Worm (Caenorhabditis elegans) whole organism, young adult: ENCODE results near the gene str-134.

Experiments
- F23B12.7 ChIP-seq: sonication (generic microtip); optimal IDR thresholded peaks from 2 replicates; lab custom pipeline; 2017; ENCODE audit warnings: missing genetic modification characterization, mild to moderate bottlenecking, missing compliant biosample characterization, antibody characterized with exemption, moderate library complexity; ENCODE audit not compliant: insufficient read depth
- F37B4.10 ChIP-seq: fragments of 200-800 bp; sonication (Bioruptor generic); IDR thresholded peaks from 2 replicates; pipeline ENCODE4 v1.3.6; 2022; ENCODE audit warnings: missing genetic modification characterization, missing compliant biosample characterization
- F52B5.7 ChIP-seq: sonication (generic microtip); optimal IDR thresholded peaks from 2 replicates; lab custom pipeline; 2016; ENCODE audit warnings: mild to moderate bottlenecking, missing genetic modification characterization, missing compliant biosample characterization
- Y53G8AR.9 ChIP-seq: fragments of 200-800 bp; sonication (Bioruptor generic); conservative IDR thresholded peaks from 2 replicates; pipeline ENCODE4 v1.3.6; 2022; ENCODE audit warnings: missing genetic modification reagents, missing genetic modification characterization, missing compliant biosample characterization
- ZK185.1 ChIP-seq: sonication (generic microtip); optimal IDR thresholded peaks from 2 replicates; lab custom pipeline; 2016; ENCODE audit warnings: mild to moderate bottlenecking, missing genetic modification characterization, missing compliant biosample characterization; ENCODE audit not compliant: poor library complexity, severe bottlenecking
- ama-1 ChIP-seq, 3 experiments: fragments of 150-350 bp in 1 of 3; sonication (generic microtip) in 2 of 3; optimal IDR thresholded peaks; 2 replicates each; lab custom pipeline; 2014 to 2018; ENCODE audit warnings: missing biosample characterization in 2 of 3, missing genetic modification characterization in 2 of 3, missing genetic modification reagents in 2 of 3
- atf-7 ChIP-seq: sonication (generic microtip); optimal IDR thresholded peaks from 2 replicates; lab custom pipeline; 2017; ENCODE audit warnings: mild to moderate bottlenecking, missing genetic modification characterization, missing compliant biosample characterization
- attf-5 ChIP-seq: fragments of 200-800 bp; sonication (Bioruptor generic); optimal IDR thresholded peaks from 2 replicates; lab custom pipeline; 2018; ENCODE audit warnings: mild to moderate bottlenecking, missing genetic modification characterization, missing compliant biosample characterization
- ccch-3 ChIP-seq: fragments of 200-800 bp; sonication (Bioruptor generic); optimal IDR thresholded peaks from 2 replicates; lab custom pipeline; 2018; ENCODE audit warnings: mild to moderate bottlenecking, missing genetic modification characterization, missing compliant biosample characterization
- cebp-1 ChIP-seq, 2 experiments: fragments of 200-800 bp in 1 of 2; sonication (Bioruptor generic) in 1 of 2; sonication (generic microtip) in 1 of 2; IDR thresholded peaks in 1 of 2; optimal IDR thresholded peaks in 1 of 2; 2 replicates each; pipeline versions ENCODE4 v1.3.6 to Lab custom; 2017 to 2022; ENCODE audit warnings: missing compliant biosample characterization in 2 of 2, missing genetic modification characterization in 2 of 2, mild to moderate bottlenecking in 1 of 2, missing genetic modification reagents in 1 of 2, moderate library complexity in 1 of 2
- cebp-2 ChIP-seq: fragments of 200-800 bp; sonication (Bioruptor generic); IDR thresholded peaks from 2 replicates; pipeline ENCODE4 v1.3.6; 2022; ENCODE audit warnings: missing genetic modification characterization, missing compliant biosample characterization
- ceh-100 ChIP-seq: fragments of 200-800 bp; sonication (Bioruptor generic); IDR thresholded peaks from 2 replicates; pipeline ENCODE4 v1.3.6; 2022; ENCODE audit warnings: missing genetic modification reagents, missing genetic modification characterization, missing compliant biosample characterization
- ceh-27 ChIP-seq: fragments of 200-800 bp; sonication (Bioruptor generic); optimal IDR thresholded peaks from 2 replicates; lab custom pipeline; 2018; ENCODE audit warnings: mild to moderate bottlenecking, missing genetic modification characterization, moderate library complexity, missing compliant biosample characterization
- ceh-40 ChIP-seq: fragments of 200-800 bp; sonication (Bioruptor generic); IDR thresholded peaks from 2 replicates; pipeline ENCODE4 v1.3.6; 2022; ENCODE audit warnings: missing genetic modification characterization, missing compliant biosample characterization
- ceh-58 ChIP-seq: fragments of 200-800 bp; sonication (Bioruptor generic); IDR thresholded peaks from 2 replicates; pipeline ENCODE4 v1.3.6; 2022; ENCODE audit warnings: missing genetic modification characterization, missing compliant biosample characterization
- dpff-1 ChIP-seq: sonication (generic microtip); optimal IDR thresholded peaks from 2 replicates; lab custom pipeline; 2017; ENCODE audit warnings: mild to moderate bottlenecking, missing genetic modification characterization, missing compliant biosample characterization
- egl-44 ChIP-seq: fragments of 200-800 bp; sonication (Bioruptor generic); IDR thresholded peaks from 2 replicates; pipeline ENCODE4 v1.3.6; 2022; ENCODE audit warnings: missing genetic modification reagents, missing genetic modification characterization, missing compliant biosample characterization
- egrh-3 ChIP-seq: fragments of 200-800 bp; sonication (Bioruptor generic); IDR thresholded peaks from 2 replicates; pipeline ENCODE4 v1.3.6; 2022; ENCODE audit warnings: missing genetic modification reagents, missing genetic modification characterization, missing compliant biosample characterization
- gei-17 ChIP-seq: fragments of 200-800 bp; sonication (Bioruptor generic); optimal IDR thresholded peaks from 2 replicates; lab custom pipeline; 2018; ENCODE audit warnings: mild to moderate bottlenecking, missing genetic modification characterization, missing compliant biosample characterization
- him-1 ChIP-seq: sonication (generic microtip); optimal IDR thresholded peaks from 2 replicates; lab custom pipeline; 2016; ENCODE audit warnings: missing genotype, missing genetic modification reagents, missing genetic modification characterization, missing compliant biosample characterization
- hlh-26 ChIP-seq: fragments of 200-800 bp; sonication (Bioruptor generic); conservative IDR thresholded peaks from 2 replicates; pipeline ENCODE4 v1.3.6; 2022; ENCODE audit warnings: missing genetic modification reagents, missing genetic modification characterization, missing compliant biosample characterization
- let-607 ChIP-seq, 2 experiments: fragments of 200-800 bp in 1 of 2; sonication (Bioruptor generic) in 1 of 2; sonication (generic microtip) in 1 of 2; optimal IDR thresholded peaks; 2 replicates each; lab custom pipeline; 2016 to 2018; ENCODE audit warnings: mild to moderate bottlenecking in 2 of 2, missing compliant biosample characterization in 2 of 2, missing genetic modification characterization in 2 of 2, moderate library complexity in 2 of 2, missing genotype in 1 of 2
- lin-26 ChIP-seq: fragments of 200-800 bp; sonication (Bioruptor generic); IDR thresholded peaks from 2 replicates; pipeline ENCODE4 v1.3.6; 2022; ENCODE audit warnings: missing genetic modification reagents, missing genetic modification characterization, missing compliant biosample characterization
- lsy-27 ChIP-seq: sonication (generic microtip); optimal IDR thresholded peaks from 2 replicates; lab custom pipeline; 2017; ENCODE audit warnings: missing genetic modification characterization, mild to moderate bottlenecking, missing compliant biosample characterization, antibody characterized with exemption, missing genotype, borderline replicate concordance; ENCODE audit not compliant: insufficient read depth
- madf-10 ChIP-seq: sonication (generic microtip); optimal IDR thresholded peaks from 2 replicates; lab custom pipeline; 2016; ENCODE audit warnings: mild to moderate bottlenecking, missing genetic modification characterization, missing compliant biosample characterization
- madf-6 ChIP-seq: fragments of 200-800 bp; sonication (Bioruptor generic); IDR thresholded peaks from 2 replicates; pipeline ENCODE4 v1.3.6; 2022; ENCODE audit warnings: missing genetic modification reagents, missing genetic modification characterization, missing compliant biosample characterization
- mes-4 ChIP-seq: sonication (generic microtip); optimal IDR thresholded peaks from 2 replicates; lab custom pipeline; 2016; ENCODE audit warnings: missing genotype, missing genetic modification characterization, missing compliant biosample characterization
- mxl-1 ChIP-seq: sonication (generic microtip); optimal IDR thresholded peaks from 2 replicates; lab custom pipeline; 2016; ENCODE audit warnings: missing genetic modification characterization, missing compliant biosample characterization
- nfya-2 ChIP-seq: fragments of 200-800 bp; sonication (Bioruptor generic); IDR thresholded peaks from 2 replicates; pipeline ENCODE4 v1.3.6; 2022; ENCODE audit warnings: missing genetic modification reagents, missing genetic modification characterization, missing compliant biosample characterization
- nfyb-1 ChIP-seq: fragments of 200-800 bp; sonication (Bioruptor generic); IDR thresholded peaks from 2 replicates; pipeline ENCODE4 v1.3.6; 2022; ENCODE audit warnings: missing genetic modification reagents, missing genetic modification characterization, missing compliant biosample characterization
- nhr-80 ChIP-seq: sonication (generic microtip); optimal IDR thresholded peaks from 2 replicates; lab custom pipeline; 2016; ENCODE audit warnings: missing genetic modification characterization, missing compliant biosample characterization
- nhr-90 ChIP-seq: sonication (generic microtip); optimal IDR thresholded peaks from 2 replicates; lab custom pipeline; 2016; ENCODE audit warnings: missing genotype, mild to moderate bottlenecking, missing genetic modification characterization, missing compliant biosample characterization
- rec-8 ChIP-seq, 2 experiments: sonication (generic microtip); optimal IDR thresholded peaks; 2 replicates each; lab custom pipeline; 2016; ENCODE audit warnings: mild to moderate bottlenecking in 2 of 2, missing genetic modification characterization in 2 of 2, missing genetic modification reagents in 2 of 2, missing genotype in 2 of 2, missing biosample characterization in 1 of 2, missing compliant biosample characterization in 1 of 2, moderate library complexity in 1 of 2
- repo-1 ChIP-seq: sonication (generic microtip); optimal IDR thresholded peaks from 2 replicates; lab custom pipeline; 2017; ENCODE audit warnings: mild to moderate bottlenecking, missing genetic modification characterization, missing compliant biosample characterization
- rpc-1 ChIP-seq, 2 experiments: fragments of 150-350 bp in 1 of 2; sonication (generic microtip) in 1 of 2; optimal IDR thresholded peaks; 2 replicates each; lab custom pipeline; 2014 to 2018; ENCODE audit warnings: missing biosample characterization in 1 of 2, missing genetic modification characterization in 1 of 2, missing genetic modification reagents in 1 of 2, missing genotype in 1 of 2
- sdz-38 ChIP-seq: sonication (generic microtip); optimal IDR thresholded peaks from 2 replicates; lab custom pipeline; 2016; ENCODE audit warnings: missing genotype, missing genetic modification characterization, missing compliant biosample characterization
- snpc-1.1 ChIP-seq: sonication (generic microtip); optimal IDR thresholded peaks from 2 replicates; lab custom pipeline; 2017; ENCODE audit warnings: missing genetic modification characterization, mild to moderate bottlenecking, missing compliant biosample characterization, antibody characterized with exemption, moderate library complexity, missing genotype, missing genetic modification reagents; ENCODE audit not compliant: insufficient read depth
- snpc-3.4 ChIP-seq: sonication (generic microtip); optimal IDR thresholded peaks from 2 replicates; lab custom pipeline; 2017; ENCODE audit warnings: missing genetic modification characterization, mild to moderate bottlenecking, missing compliant biosample characterization, antibody characterized with exemption, moderate library complexity, missing genotype, missing genetic modification reagents
- somi-1 ChIP-seq: fragments of 200-800 bp; sonication (Bioruptor generic); optimal IDR thresholded peaks from 2 replicates; lab custom pipeline; 2018; ENCODE audit warnings: mild to moderate bottlenecking, missing genetic modification characterization, missing compliant biosample characterization
- tbx-9 ChIP-seq: sonication (generic microtip); optimal IDR thresholded peaks from 2 replicates; lab custom pipeline; 2016; ENCODE audit warnings: borderline replicate concordance, missing genetic modification characterization, inconsistent platforms, missing compliant biosample characterization
- tlf-1 ChIP-seq: fragments of 200-800 bp; sonication (Bioruptor generic); optimal IDR thresholded peaks from 2 replicates; lab custom pipeline; 2018; ENCODE audit warnings: mild to moderate bottlenecking, missing genetic modification characterization, missing compliant biosample characterization
- ztf-22 ChIP-seq: fragments of 200-800 bp; sonication (Bioruptor generic); optimal IDR thresholded peaks from 2 replicates; lab custom pipeline; 2018; ENCODE audit warnings: mild to moderate bottlenecking, missing genetic modification characterization, moderate library complexity, missing compliant biosample characterization

The str-134 gene

ce11 chrV:724470-724890, 19.0 kb upstream of the str-134 start (continued):
- no peak for TF ChIP-seq rec-8 (tag; optimal IDR thresholded peaks at IDR 0.05; lab: Kevin White, UChicago)
- TF ChIP-seq F37B4.10 (GFP tag; lab: Robert Waterston, UW): no peak
- TF ChIP-seq ccch-3: peak; percentile 28

ce11 chrV:724946-725806, 18.3 kb upstream of the str-134 start:
- no peak for TF ChIP-seq cebp-1 (GFP tag; IDR thresholded peaks at IDR 0.05; lab: Robert Waterston, UW)
- TF ChIP-seq cebp-1 (tag; optimal IDR thresholded peaks at IDR 0.05; lab: Kevin White, UChicago): peak; percentile 6
- TF ChIP-seq snpc-3.4 (tag; lab: Kevin White, UChicago): no peak
- TF ChIP-seq rpc-1 (optimal IDR thresholded peaks at IDR 0.05; lab: Kevin White, UChicago): no peak
- TF ChIP-seq rpc-1 (tag; optimal IDR thresholded peaks at IDR 0.05; lab: Kevin White, UChicago): no peak
- TF ChIP-seq ceh-58: 0 out of 2 replicates have a peak, but pooled peaks have one; percentile 16
- TF ChIP-seq mxl-1 (tag; lab: Kevin White, UChicago): no peak
- TF ChIP-seq atf-7 (tag; lab: Kevin White, UChicago): no peak
- peak; percentile 25 for TF ChIP-seq egl-44 (GFP tag; lab: Robert Waterston, UW)
- TF ChIP-seq ceh-27 (GFP tag; lab: Kevin White, UChicago): no peak
- no peak for TF ChIP-seq ceh-100 (GFP tag; lab: Robert Waterston, UW)
- TF ChIP-seq gei-17 (GFP tag; lab: Kevin White, UChicago): no peak
- no peak for TF ChIP-seq ccch-3
- TF ChIP-seq Y53G8AR.9: peak; percentile 10
- no peak for TF ChIP-seq sdz-38 (tag; lab: Kevin White, UChicago)
- no peak for TF ChIP-seq nfya-2
- no peak for TF ChIP-seq egrh-3 (GFP tag; lab: Robert Waterston, UW)
- peak; percentile 9 for TF ChIP-seq tlf-1 (GFP tag; lab: Kevin White, UChicago)
- no peak for TF ChIP-seq dpff-1
- TF ChIP-seq F23B12.7 (tag; lab: Kevin White, UChicago): no peak
- peak; percentile 67 for TF ChIP-seq ZK185.1 (tag; lab: Kevin White, UChicago)
- TF ChIP-seq ceh-40: 0 out of 2 replicates have a peak, but pooled peaks have one; percentile 5
- no peak for TF ChIP-seq him-1
- TF ChIP-seq F52B5.7 (tag; lab: Kevin White, UChicago): no peak
- TF ChIP-seq ztf-22: no peak
- TF ChIP-seq somi-1 (GFP tag; lab: Kevin White, UChicago): peak; percentile 18
- TF ChIP-seq hlh-26: no peak
- TF ChIP-seq lin-26: peak; percentile 75; the same call in 1 of the 2 replicates
- no peak for TF ChIP-seq let-607 (tag; optimal IDR thresholded peaks at IDR 0.05; lab: Kevin White, UChicago)
- no peak for TF ChIP-seq tbx-9 (tag; lab: Kevin White, UChicago)
- TF ChIP-seq madf-10 (tag; lab: Kevin White, UChicago): no peak
- TF ChIP-seq repo-1 (tag; lab: Kevin White, UChicago): no peak
- TF ChIP-seq madf-6 (GFP tag; lab: Robert Waterston, UW): no peak
- no peak for TF ChIP-seq nhr-90 (tag; lab: Kevin White, UChicago)
- TF ChIP-seq nhr-80 (tag; lab: Kevin White, UChicago): no peak
- TF ChIP-seq nfyb-1 (GFP tag; lab: Robert Waterston, UW): 0 out of 2 replicates have a peak, but pooled peaks have one; percentile 14
- no peak for TF ChIP-seq mes-4
- TF ChIP-seq ama-1 (optimal IDR thresholded peaks at IDR 0.05; lab: Kevin White, UChicago): peak; percentile 88
- TF ChIP-seq ama-1 (GFP tag; optimal IDR thresholded peaks at IDR 0.05; lab: Kevin White, UChicago): peak in 1 of 2 experiments; percentile 12
- no peak for TF ChIP-seq attf-5 (GFP tag; lab: Kevin White, UChicago)
- no peak for TF ChIP-seq cebp-2
- TF ChIP-seq snpc-1.1 (tag; lab: Kevin White, UChicago): no peak
- TF ChIP-seq lsy-27: no peak
